Fruit fly (Drosophila melanogaster): Measurements from ENCODE around the gene CG31709.

DNA sequence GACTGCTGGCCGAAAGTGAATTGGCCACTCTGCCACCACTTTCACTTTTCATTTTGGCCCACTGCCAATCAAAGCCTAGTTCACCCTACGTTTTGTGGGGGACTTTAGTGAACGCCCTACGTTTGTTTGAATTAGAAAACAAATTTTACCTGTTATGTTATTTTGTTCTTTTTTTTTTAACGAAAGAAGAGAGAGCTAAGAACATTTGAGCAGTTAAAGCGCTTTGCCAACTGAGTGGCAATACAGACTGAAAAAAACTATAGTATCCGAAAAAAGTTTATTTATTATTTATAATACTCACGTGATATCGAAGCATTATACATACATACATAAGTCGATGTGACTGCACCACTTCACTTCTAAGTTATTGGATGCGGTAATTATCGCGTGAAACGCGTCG, 38.5 kb upstream of the CG31709 start:
- peak; percentile 33 for TF ChIP-seq kay (GFP tag; ENCODE audit: borderline replicate concordance)
- TF ChIP-seq CG1620 (GFP tag; optimal IDR thresholded peaks at IDR 0.05), result no peak
- peak; percentile 69 for TF ChIP-seq bab1 (GFP tag; optimal IDR thresholded peaks at IDR 0.05)
- TF ChIP-seq Hr96 (GFP tag; optimal IDR thresholded peaks at IDR 0.05), result no peak
- TF ChIP-seq ovo (GFP tag; optimal IDR thresholded peaks at IDR 0.05), result no peak

All from whole organism, adult.